Worm (Caenorhabditis elegans) whole organism, L2 larva: Measurements from ENCODE around the gene T27E7.5.

Experiments
- C34F6.9 ChIP-seq: fragments of 150-350 bp; optimal IDR thresholded peaks from 2 replicates; lab custom pipeline; 2014; ENCODE audit warnings: missing biosample characterization, missing genetic modification characterization
- R02D3.7 ChIP-seq: fragments of 150-350 bp; optimal IDR thresholded peaks from 2 replicates; lab custom pipeline; 2014; ENCODE audit warnings: missing biosample characterization, missing genetic modification characterization
- blmp-1 ChIP-seq: sonication (generic microtip); optimal IDR thresholded peaks from 2 replicates; lab custom pipeline; 2017; ENCODE audit warnings: missing genetic modification characterization, mild to moderate bottlenecking, missing compliant biosample characterization, antibody characterized with exemption, moderate library complexity; ENCODE audit not compliant: insufficient read depth
- ceh-16 ChIP-seq: fragments of 150-350 bp; optimal IDR thresholded peaks from 2 replicates; lab custom pipeline; 2014; ENCODE audit warnings: missing biosample characterization, missing genetic modification characterization
- ceh-82 ChIP-seq: fragments of 150-350 bp; optimal IDR thresholded peaks from 2 replicates; lab custom pipeline; 2014; ENCODE audit warnings: missing biosample characterization, missing genetic modification characterization
- crh-2 ChIP-seq: sonication (generic microtip); optimal IDR thresholded peaks from 2 replicates; lab custom pipeline; 2017; ENCODE audit warnings: missing biosample characterization, missing genetic modification characterization
- dmd-4 ChIP-seq: sonication (generic microtip); optimal IDR thresholded peaks from 2 replicates; lab custom pipeline; 2017; ENCODE audit warnings: missing biosample characterization, missing genetic modification characterization
- elt-1 ChIP-seq: fragments of 150-350 bp; optimal IDR thresholded peaks from 2 replicates; lab custom pipeline; 2014; ENCODE audit warnings: missing biosample characterization, missing genetic modification characterization
- elt-3 ChIP-seq: sonication (generic microtip); optimal IDR thresholded peaks from 2 replicates; lab custom pipeline; 2017; ENCODE audit warnings: missing biosample characterization, missing genetic modification characterization
- lin-11 ChIP-seq: fragments of 150-350 bp; sonication (generic microtip); optimal IDR thresholded peaks from 2 replicates; lab custom pipeline; 2014; ENCODE audit warnings: missing biosample characterization, missing genetic modification characterization, inconsistent platforms, mixed read lengths
- lin-13 ChIP-seq: fragments of 150-350 bp; optimal IDR thresholded peaks from 2 replicates; lab custom pipeline; 2014; ENCODE audit warnings: missing biosample characterization, missing genetic modification reagents, missing genetic modification characterization
- mab-5 ChIP-seq: fragments of 150-350 bp; optimal IDR thresholded peaks from 2 replicates; lab custom pipeline; 2014; ENCODE audit warnings: missing biosample characterization, missing genetic modification characterization
- nhr-10 ChIP-seq: sonication (generic microtip); optimal IDR thresholded peaks from 2 replicates; lab custom pipeline; 2017; ENCODE audit warnings: missing biosample characterization, missing genetic modification characterization
- nhr-12 ChIP-seq: fragments of 150-350 bp; optimal IDR thresholded peaks from 2 replicates; lab custom pipeline; 2014; ENCODE audit warnings: missing biosample characterization, missing genetic modification characterization
- nhr-129 ChIP-seq: fragments of 150-350 bp; optimal IDR thresholded peaks from 2 replicates; lab custom pipeline; 2014; ENCODE audit warnings: missing biosample characterization, missing genetic modification characterization
- nhr-6 ChIP-seq: fragments of 150-350 bp; optimal IDR thresholded peaks from 2 replicates; lab custom pipeline; 2014; ENCODE audit warnings: missing biosample characterization, missing genetic modification characterization
- nhr-77 ChIP-seq: fragments of 150-350 bp; optimal IDR thresholded peaks from 2 replicates; lab custom pipeline; 2014; ENCODE audit warnings: missing biosample characterization, missing genetic modification characterization
- peb-1 ChIP-seq: fragments of 150-350 bp; optimal IDR thresholded peaks from 2 replicates; lab custom pipeline; 2014; ENCODE audit warnings: missing biosample characterization, missing genetic modification characterization
- sem-4 ChIP-seq: fragments of 150-350 bp; optimal IDR thresholded peaks from 2 replicates; lab custom pipeline; 2014; ENCODE audit warnings: missing biosample characterization, missing genetic modification reagents, missing genetic modification characterization
- sma-3 ChIP-seq: sonication (generic microtip); optimal IDR thresholded peaks from 2 replicates; lab custom pipeline; 2016; ENCODE audit warnings: missing genetic modification reagents, missing genetic modification characterization, missing compliant biosample characterization
- sma-9 ChIP-seq, 2 experiments: fragments of 150-350 bp in 1 of 2; sonication (generic microtip) in 1 of 2; optimal IDR thresholded peaks; 2 replicates each; lab custom pipeline; 2014 to 2016; ENCODE audit warnings: missing genetic modification characterization in 2 of 2, mild to moderate bottlenecking in 1 of 2, missing biosample characterization in 1 of 2, missing compliant biosample characterization in 1 of 2, missing genetic modification reagents in 1 of 2, moderate library complexity in 1 of 2
- snpc-4 ChIP-seq: fragments of 150-350 bp; optimal IDR thresholded peaks from 2 replicates; lab custom pipeline; 2014; ENCODE audit warnings: missing biosample characterization, missing genetic modification characterization
- unc-39 ChIP-seq: fragments of 150-350 bp; optimal IDR thresholded peaks from 2 replicates; lab custom pipeline; 2014; ENCODE audit warnings: missing biosample characterization, missing genetic modification characterization
- unc-55 ChIP-seq: fragments of 150-350 bp; sonication (generic microtip); optimal IDR thresholded peaks from 3 replicates; lab custom pipeline; 2014; ENCODE audit warnings: missing biosample characterization, missing genetic modification reagents, missing genetic modification characterization
- ztf-11 ChIP-seq: sonication (generic microtip); optimal IDR thresholded peaks from 2 replicates; lab custom pipeline; 2017; ENCODE audit warnings: missing biosample characterization, missing genetic modification characterization

The T27E7.5 gene

DNA sequence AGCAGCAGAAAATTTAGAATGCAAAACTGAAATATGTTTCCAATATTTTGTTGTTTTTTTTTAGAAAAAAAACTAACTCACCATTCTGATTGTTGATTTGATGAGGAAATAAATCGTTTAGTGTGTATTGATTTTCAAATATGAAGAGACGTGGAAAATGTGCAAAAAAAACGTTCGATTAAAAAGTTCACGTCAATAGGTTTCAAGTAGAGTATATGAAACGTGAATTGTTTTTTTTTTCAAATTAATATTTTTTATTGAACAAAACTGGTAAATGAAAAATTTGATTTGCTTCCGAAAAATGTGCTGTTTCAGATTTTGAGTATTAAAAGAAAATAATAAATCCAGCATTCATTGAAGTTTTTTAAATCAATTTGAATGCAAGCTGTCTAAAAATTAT, 44.0 kb downstream of the T27E7.5 start, which contains the start of gene irld-18:
Gene irld-18 (minus strand): TSS at position 101 of the 400 bp plus-strand sequence.
- TF ChIP-seq lin-11 (tag; lab: Kevin White, UChicago) (no peak), C34F6.9 (tag; lab: Kevin White, UChicago) (no peak), nhr-12 (tag; lab: Kevin White, UChicago) (no peak), dmd-4 (tag; lab: Kevin White, UChicago) (no peak), lin-13 (no peak), elt-3 (tag; lab: Kevin White, UChicago) (no peak), ceh-16 (tag; lab: Kevin White, UChicago) (no peak), mab-5 (no peak), elt-1 (tag; lab: Kevin White, UChicago) (no peak), sma-9 (GFP tag; optimal IDR thresholded peaks at IDR 0.05; lab: Kevin White, UChicago) (no peak), sma-9 (tag; optimal IDR thresholded peaks at IDR 0.05; lab: Kevin White, UChicago) (no peak), sem-4 (tag; lab: Kevin White, UChicago) (no peak)

- no peak for TF ChIP-seq sem-4 (tag; lab: Kevin White, UChicago)
- no peak for TF ChIP-seq unc-39 (tag; lab: Kevin White, UChicago)
These were observed 49.8 kb downstream of the T27E7.5 start for ce11 chrIV:14586759-14587158.

- TF ChIP-seq nhr-77 (tag; lab: Kevin White, UChicago) (no peak), lin-13 (no peak), blmp-1 (tag; lab: Kevin White, UChicago) (no peak), unc-55 (GFP tag; lab: Kevin White, UChicago) (no peak), snpc-4 (tag; lab: Kevin White, UChicago) (no peak), nhr-6 (tag; lab: Kevin White, UChicago) (no peak), crh-2 (tag; lab: Kevin White, UChicago) (no peak), sma-3 (no peak), ceh-82 (tag; lab: Kevin White, UChicago) (no peak), ztf-11 (tag; lab: Kevin White, UChicago) (no peak), R02D3.7 (tag; lab: Kevin White, UChicago) (no peak), peb-1 (no peak), nhr-129 (tag; lab: Kevin White, UChicago) (no peak), lin-11 (tag; lab: Kevin White, UChicago) (no peak), nhr-10 (tag; lab: Kevin White, UChicago) (no peak)
These were observed 50.6 kb downstream of the T27E7.5 start for ce11 chrIV:14587589-14587988.
